Fruit fly (Drosophila melanogaster) whole organism, embryonic: Measurements from ENCODE around the gene sloth1.

ENCODE experiments used
- Aef1 ChIP-seq: fragments of 200-800 bp; sonication (Bioruptor generic); IDR thresholded peaks from 3 replicates; pipeline ENCODE4 v1.3.6; 2022; ENCODE audit warnings: missing biosample characterization, missing genetic modification characterization
- Atf6 ChIP-seq: fragments of 200-800 bp; sonication (Bioruptor generic); IDR thresholded peaks from 2 replicates; pipeline ENCODE4 v1.3.6; 2022; ENCODE audit warnings: missing biosample characterization, missing genetic modification characterization
- Bgb ChIP-seq: fragments of 200-800 bp; sonication (Bioruptor generic); IDR thresholded peaks from 2 replicates; pipeline ENCODE4 v1.3.6; 2022; ENCODE audit warnings: missing biosample characterization, missing genetic modification characterization; ENCODE audit not compliant: partially characterized antibody
- CG11247 ChIP-seq: fragments of 200-800 bp; sonication (Bioruptor generic); IDR thresholded peaks from 2 replicates; pipeline ENCODE4 v1.3.6; 2022; ENCODE audit warnings: missing biosample characterization, missing genetic modification characterization
- CG12659 ChIP-seq: fragments of 200-800 bp; sonication (Bioruptor generic); optimal IDR thresholded peaks from 3 replicates; lab custom pipeline; 2017; ENCODE audit warnings: mild to moderate bottlenecking, missing biosample characterization, missing genetic modification reagents, missing genetic modification characterization
- CG12769 ChIP-seq: fragments of 200-800 bp; sonication (Bioruptor generic); optimal IDR thresholded peaks from 2 replicates; lab custom pipeline; 2019; ENCODE audit warnings: missing biosample characterization, mild to moderate bottlenecking, missing genetic modification characterization, moderate library complexity
- CG13287 ChIP-seq: fragments of 200-800 bp; sonication (Bioruptor generic); IDR thresholded peaks from 2 replicates; pipeline ENCODE4 v1.3.6; 2022; ENCODE audit warnings: missing biosample characterization, missing genetic modification characterization; ENCODE audit not compliant: partially characterized antibody
- CG14710 ChIP-seq: fragments of 200-800 bp; sonication (Bioruptor generic); optimal IDR thresholded peaks from 3 replicates; lab custom pipeline; 2019; ENCODE audit warnings: missing biosample characterization, mild to moderate bottlenecking, missing genetic modification characterization, moderate library complexity
- CG15011 ChIP-seq: fragments of 200-800 bp; sonication (Bioruptor generic); optimal IDR thresholded peaks from 3 replicates; lab custom pipeline; 2018; ENCODE audit warnings: missing biosample characterization, mild to moderate bottlenecking, missing genetic modification characterization
- CG15514 ChIP-seq: fragments of 200-800 bp; sonication (Bioruptor generic); optimal IDR thresholded peaks from 3 replicates; lab custom pipeline; 2017; ENCODE audit warnings: missing biosample characterization, missing genetic modification characterization, mild to moderate bottlenecking, moderate library complexity, missing genetic modification reagents
- CG17802 ChIP-seq: fragments of 200-800 bp; sonication (Bioruptor generic); optimal IDR thresholded peaks from 2 replicates; lab custom pipeline; 2018; ENCODE audit warnings: missing biosample characterization, mild to moderate bottlenecking, missing genetic modification characterization, moderate library complexity
- CG2889 ChIP-seq: fragments of 200-800 bp; sonication (Bioruptor generic); IDR thresholded peaks from 3 replicates; pipeline ENCODE4 v1.3.6; 2022; ENCODE audit warnings: missing biosample characterization, missing genetic modification characterization
- CG31224 ChIP-seq: fragments of 200-800 bp; sonication (Bioruptor generic); IDR thresholded peaks from 2 replicates; pipeline ENCODE4 v1.3.6; 2022; ENCODE audit warnings: missing biosample characterization, missing genetic modification characterization
- CG32767 ChIP-seq: fragments of 200-800 bp; sonication (Bioruptor generic); IDR thresholded peaks from 2 replicates; pipeline ENCODE4 v1.3.6; 2022; ENCODE audit warnings: missing biosample characterization, missing genetic modification characterization
- CG3407 ChIP-seq: fragments of 200-800 bp; sonication (Bioruptor generic); optimal IDR thresholded peaks from 2 replicates; lab custom pipeline; 2018; ENCODE audit warnings: missing biosample characterization, mild to moderate bottlenecking, missing genetic modification characterization
- CG4282 ChIP-seq: fragments of 200-800 bp; sonication (Bioruptor generic); optimal IDR thresholded peaks from 2 replicates; lab custom pipeline; 2016; ENCODE audit warnings: missing biosample characterization, missing genetic modification characterization
- CG7928 ChIP-seq: fragments of 200-800 bp; sonication (Bioruptor generic); optimal IDR thresholded peaks from 2 replicates; lab custom pipeline; 2017; ENCODE audit warnings: missing biosample characterization, mild to moderate bottlenecking, missing genetic modification characterization
- CG8281 ChIP-seq: fragments of 200-800 bp; sonication (Bioruptor generic); optimal IDR thresholded peaks from 2 replicates; lab custom pipeline; 2018; ENCODE audit warnings: missing biosample characterization, mild to moderate bottlenecking, missing genetic modification characterization, moderate library complexity
- CG8290 ChIP-seq, 3 experiments: fragments of 200-800 bp; sonication (Bioruptor generic); optimal IDR thresholded peaks; 2 replicates each; lab custom pipeline; 2016 to 2019; ENCODE audit warnings: missing biosample characterization in 3 of 3, missing genetic modification characterization in 3 of 3, mild to moderate bottlenecking in 2 of 3, moderate library complexity in 1 of 3
- CG8924 ChIP-seq: fragments of 200-800 bp; optimal IDR thresholded peaks from 3 replicates; lab custom pipeline; 2019; ENCODE audit warnings: missing biosample characterization, mild to moderate bottlenecking, missing genetic modification characterization, moderate library complexity
- CG9932 ChIP-seq: fragments of 200-800 bp; sonication (Bioruptor generic); IDR thresholded peaks from 2 replicates; pipeline ENCODE4 v1.3.6; 2022; ENCODE audit warnings: missing biosample characterization, missing genetic modification characterization
- D19A ChIP-seq: fragments of 200-800 bp; optimal IDR thresholded peaks from 3 replicates; lab custom pipeline; 2019; ENCODE audit warnings: missing biosample characterization, mild to moderate bottlenecking, missing genetic modification characterization, moderate library complexity
- Dek ChIP-seq: fragments of 200-800 bp; sonication (Bioruptor generic); optimal IDR thresholded peaks from 3 replicates; lab custom pipeline; 2019; ENCODE audit warnings: missing biosample characterization, mild to moderate bottlenecking, missing genetic modification characterization, moderate library complexity
- ERR ChIP-seq: fragments of 200-800 bp; sonication (Bioruptor generic); optimal IDR thresholded peaks from 2 replicates; lab custom pipeline; 2016; ENCODE audit warnings: missing biosample characterization, missing genetic modification characterization
- Ets65A ChIP-seq: fragments of 200-800 bp; sonication (Bioruptor generic); peaks from one replicate; lab custom pipeline; 2016; ENCODE audit warnings: missing biosample characterization, missing genetic modification characterization
- Hr39 ChIP-seq: fragments of >200 bp; optimal IDR thresholded peaks from 2 replicates; lab custom pipeline; 2017
- NC2α ChIP-seq: fragments of 200-800 bp; sonication (Bioruptor generic); optimal IDR thresholded peaks from 2 replicates; lab custom pipeline; 2016; ENCODE audit warnings: missing biosample characterization, missing genetic modification characterization
- NC2β ChIP-seq: fragments of 200-800 bp; sonication (Bioruptor generic); optimal IDR thresholded peaks from 2 replicates; lab custom pipeline; 2016; ENCODE audit warnings: missing biosample characterization, missing genetic modification characterization
- NK7.1 ChIP-seq: fragments of 200-800 bp; sonication (Bioruptor generic); optimal IDR thresholded peaks from 3 replicates; lab custom pipeline; 2016; ENCODE audit warnings: missing biosample characterization, missing genetic modification characterization
- ap ChIP-seq: fragments of 200-800 bp; sonication (Bioruptor generic); IDR thresholded peaks from 2 replicates; pipeline ENCODE4 v1.3.6; 2022; ENCODE audit warnings: missing biosample characterization, missing genetic modification characterization
- ara ChIP-seq: fragments of 200-800 bp; sonication (Bioruptor generic); IDR thresholded peaks from 2 replicates; pipeline ENCODE4 v1.3.6; 2022; ENCODE audit warnings: missing biosample characterization, missing genetic modification characterization
- az2 ChIP-seq: fragments of 200-800 bp; sonication (Bioruptor generic); optimal IDR thresholded peaks from 3 replicates; lab custom pipeline; 2016; ENCODE audit warnings: missing biosample characterization, missing genetic modification characterization
- btn ChIP-seq: fragments of 200-800 bp; sonication (Bioruptor generic); optimal IDR thresholded peaks from 2 replicates; lab custom pipeline; 2016; ENCODE audit warnings: missing biosample characterization, missing genetic modification characterization
- croc ChIP-seq: fragments of 200-800 bp; sonication (Bioruptor generic); conservative IDR thresholded peaks from 3 replicates; pipeline ENCODE4 v1.3.6; 2022; ENCODE audit warnings: missing biosample characterization, missing genetic modification characterization
- da ChIP-seq: fragments of 200-800 bp; sonication (Bioruptor generic); optimal IDR thresholded peaks from 2 replicates; lab custom pipeline; 2016; ENCODE audit warnings: missing biosample characterization, missing genetic modification characterization
- emc ChIP-seq: fragments of 200-800 bp; sonication (Bioruptor generic); optimal IDR thresholded peaks from 2 replicates; lab custom pipeline; 2016; ENCODE audit warnings: missing biosample characterization, missing genetic modification characterization
- fru ChIP-seq: fragments of >200 bp; optimal IDR thresholded peaks from 2 replicates; lab custom pipeline; 2017
- grn ChIP-seq: fragments of 200-800 bp; sonication (Bioruptor generic); optimal IDR thresholded peaks from 3 replicates; lab custom pipeline; 2017; ENCODE audit warnings: missing biosample characterization, missing genetic modification characterization
- ham ChIP-seq: fragments of 200-800 bp; sonication (Bioruptor generic); IDR thresholded peaks from 2 replicates; pipeline ENCODE4 v1.3.6; 2022; ENCODE audit warnings: missing biosample characterization, missing genetic modification characterization
- ind ChIP-seq: fragments of 200-800 bp; sonication (Bioruptor generic); optimal IDR thresholded peaks from 3 replicates; lab custom pipeline; 2016; ENCODE audit warnings: missing biosample characterization, missing genetic modification characterization
- jigr1 ChIP-seq: fragments of 200-800 bp; sonication (Bioruptor generic); IDR thresholded peaks from 3 replicates; pipeline ENCODE4 v1.3.6; 2022; ENCODE audit warnings: missing biosample characterization, missing genetic modification characterization
- kah ChIP-seq: fragments of 200-800 bp; sonication (Bioruptor generic); optimal IDR thresholded peaks from 2 replicates; lab custom pipeline; 2018; ENCODE audit warnings: missing biosample characterization, mild to moderate bottlenecking, missing genetic modification characterization
- luna ChIP-seq: fragments of 200-800 bp; sonication (Bioruptor generic); optimal IDR thresholded peaks from 2 replicates; lab custom pipeline; 2016; ENCODE audit warnings: missing biosample characterization, missing genetic modification characterization
- pan ChIP-seq, 4 experiments: fragments of >200 bp in 3 of 4; fragments of 200-800 bp in 1 of 4; sonication (Bioruptor generic) in 1 of 4; optimal IDR thresholded peaks in 3 of 4; IDR thresholded peaks in 1 of 4; 2 replicates each; pipeline versions ENCODE4 v1.3.6 to Lab custom; 2017 to 2022; ENCODE audit warnings: missing biosample characterization in 2 of 4, missing genetic modification characterization in 2 of 4, mixed read lengths in 1 of 4
- pros ChIP-seq: fragments of 200-800 bp; sonication (Bioruptor generic); optimal IDR thresholded peaks from 3 replicates; lab custom pipeline; 2019; ENCODE audit warnings: missing biosample characterization, mild to moderate bottlenecking, missing genetic modification characterization, moderate library complexity
- pzg ChIP-seq: fragments of 200-800 bp; sonication (Bioruptor generic); optimal IDR thresholded peaks from 3 replicates; lab custom pipeline; 2018; ENCODE audit warnings: missing biosample characterization, mild to moderate bottlenecking, missing genetic modification characterization, moderate library complexity
- schlank ChIP-seq: fragments of 200-800 bp; sonication (Bioruptor generic); optimal IDR thresholded peaks from 2 replicates; lab custom pipeline; 2018; ENCODE audit warnings: missing biosample characterization, mild to moderate bottlenecking, missing genetic modification characterization
- sim ChIP-seq: fragments of 200-800 bp; sonication (Bioruptor generic); IDR thresholded peaks from 2 replicates; pipeline ENCODE4 v1.3.6; 2022; ENCODE audit warnings: missing biosample characterization, missing genetic modification characterization
- so ChIP-seq: fragments of 200-800 bp; sonication (Bioruptor generic); IDR thresholded peaks from 3 replicates; pipeline ENCODE4 v1.3.6; 2022; ENCODE audit warnings: missing biosample characterization, missing genetic modification characterization
- stwl ChIP-seq: fragments of 200-800 bp; sonication (Bioruptor generic); optimal IDR thresholded peaks from 3 replicates; lab custom pipeline; 2018; ENCODE audit warnings: missing biosample characterization, mild to moderate bottlenecking, missing genetic modification characterization, moderate library complexity
- yki ChIP-seq: fragments of >200 bp; optimal IDR thresholded peaks from 3 replicates; lab custom pipeline; 2018
- zen ChIP-seq: fragments of 200-800 bp; sonication (Bioruptor generic); optimal IDR thresholded peaks from 3 replicates; lab custom pipeline; 2018; ENCODE audit warnings: missing biosample characterization, mild to moderate bottlenecking, missing genetic modification characterization, moderate library complexity

Gene sloth1

DNA sequence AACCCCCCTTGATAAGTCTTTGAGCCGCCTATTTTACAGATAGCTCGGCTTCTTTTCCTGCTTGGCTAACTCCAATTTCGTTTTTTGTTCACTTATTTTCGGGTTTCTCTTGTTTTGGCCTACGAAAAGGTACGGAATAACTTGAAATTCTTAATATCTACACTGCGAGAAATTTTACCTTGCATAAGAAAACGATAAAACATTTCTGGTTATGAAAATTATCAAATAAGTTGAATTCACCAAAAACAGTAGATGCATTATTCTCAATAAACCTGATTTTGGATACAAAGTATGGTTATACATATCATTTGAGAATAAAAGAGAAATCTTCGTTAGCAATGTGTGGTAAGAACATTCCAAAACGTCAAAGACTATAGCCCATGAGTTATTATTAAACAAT, 29.1 kb upstream of the sloth1 start (continued):
- TF ChIP-seq Ets65A (GFP tag; lab: Kevin White, UChicago) (no peak), ERR (no peak), CG32767 (GFP tag; lab: Robert Waterston, UW) (no peak), NC2β (GFP tag; lab: Kevin White, UChicago) (no peak), kah (no peak), ara (GFP tag; lab: Robert Waterston, UW) (no peak), Dek (tag; lab: Kevin White, UChicago) (no peak), CG31224 (GFP tag; lab: Robert Waterston, UW) (no peak), az2 (GFP tag; lab: Kevin White, UChicago) (no peak), NK7.1 (GFP tag; lab: Kevin White, UChicago) (peak; percentile 28), croc (GFP tag; lab: Robert Waterston, UW) (no peak), da (GFP tag; lab: Kevin White, UChicago) (no peak), so (GFP tag; lab: Robert Waterston, UW) (no peak), CG12659 (GFP tag; lab: Kevin White, UChicago) (peak; percentile 16), Bgb (no peak), CG4282 (no peak), stwl (tag; lab: Kevin White, UChicago) (no peak), Atf6 (GFP tag; lab: Robert Waterston, UW) (no peak), D19A (tag; lab: Kevin White, UChicago) (peak; percentile 32), pan (optimal IDR thresholded peaks at IDR 0.05; lab: Kevin White, UChicago) (no peak), pan (GFP tag; optimal IDR thresholded peaks at IDR 0.05 in 1 of 2, IDR thresholded peaks at IDR 0.05 in 1 of 2) (no peak), ham (GFP tag; lab: Robert Waterston, UW) (no peak), Hr39 (no peak), ap (GFP tag; lab: Robert Waterston, UW) (peak; percentile 27; the same call in 1 of the 2 replicates), NC2α (GFP tag; lab: Kevin White, UChicago) (no peak), CG2889 (GFP tag; lab: Robert Waterston, UW) (no peak), pzg (GFP tag; lab: Kevin White, UChicago) (no peak), CG11247 (GFP tag; lab: Robert Waterston, UW) (no peak), sim (no peak), yki (lab: Kevin White, UChicago) (no peak), CG15011 (GFP tag; lab: Kevin White, UChicago) (no peak), CG15514 (GFP tag; lab: Kevin White, UChicago) (no peak), CG7928 (GFP tag; lab: Kevin White, UChicago) (no peak), jigr1 (GFP tag; lab: Robert Waterston, UW) (no peak), CG8290 (GFP tag; optimal IDR thresholded peaks at IDR 0.05; lab: Kevin White, UChicago) (no peak), CG8290 (tag; optimal IDR thresholded peaks at IDR 0.05; lab: Kevin White, UChicago) (peak in 1 of 2 experiments; percentile 5), CG8281 (tag; lab: Kevin White, UChicago) (no peak), luna (no peak), fru (lab: Kevin White, UChicago) (no peak), CG8924 (no peak), pros (GFP tag; lab: Kevin White, UChicago) (peak; percentile 0), CG9932 (GFP tag; lab: Robert Waterston, UW) (no peak), ind (GFP tag; lab: Kevin White, UChicago) (peak; percentile 15), grn (GFP tag; lab: Kevin White, UChicago) (no peak), CG14710 (tag; lab: Kevin White, UChicago) (peak; percentile 55), emc (GFP tag; lab: Kevin White, UChicago) (no peak), CG12769 (no peak), Aef1 (no peak), CG13287 (GFP tag; lab: Robert Waterston, UW) (no peak), CG17802 (tag; lab: Kevin White, UChicago) (no peak), CG3407 (GFP tag; lab: Kevin White, UChicago) (no peak), zen (tag; lab: Kevin White, UChicago) (peak; percentile 25), btn (no peak), schlank (tag; lab: Kevin White, UChicago) (no peak)
